Worm (Caenorhabditis elegans) whole organism, L3 larva: ENCODE data around the gene C09B9.1.
"Not testable (repeated sequence)": the region's sequence is repeated elsewhere in the genome, so short reads cannot be mapped to it uniquely, and the experiment has no call there.

Source experiments
- R02D3.7 ChIP-seq: fragments of 150-350 bp; optimal IDR thresholded peaks from 2 replicates; lab custom pipeline; 2014; ENCODE audit warnings: missing biosample characterization, missing genetic modification characterization
- ZK546.5 ChIP-seq: sonication (generic microtip); optimal IDR thresholded peaks from 2 replicates; lab custom pipeline; 2017; ENCODE audit warnings: missing biosample characterization, missing genetic modification characterization
- aly-2 ChIP-seq: fragments of 150-350 bp; optimal IDR thresholded peaks from 2 replicates; lab custom pipeline; 2014; ENCODE audit warnings: missing biosample characterization, missing genetic modification characterization
- ama-1 ChIP-seq: fragments of 150-350 bp; optimal IDR thresholded peaks from 2 replicates; lab custom pipeline; 2018
- ceh-28 ChIP-seq: fragments of 150-350 bp; optimal IDR thresholded peaks from 2 replicates; lab custom pipeline; 2014; ENCODE audit warnings: missing biosample characterization, missing genetic modification reagents, missing genetic modification characterization
- ceh-82 ChIP-seq: fragments of 150-350 bp; optimal IDR thresholded peaks from 2 replicates; lab custom pipeline; 2014; ENCODE audit warnings: missing biosample characterization, missing genetic modification characterization
- egl-27 ChIP-seq: sonication (generic microtip); optimal IDR thresholded peaks from 4 replicates; lab custom pipeline; 2017; ENCODE audit warnings: missing biosample characterization, missing genetic modification reagents, missing genetic modification characterization
- egl-5 ChIP-seq: fragments of 150-350 bp; optimal IDR thresholded peaks from 2 replicates; lab custom pipeline; 2017; ENCODE audit warnings: missing biosample characterization, missing genetic modification reagents, missing genetic modification characterization, inconsistent platforms
- elt-1 ChIP-seq: fragments of 150-350 bp; optimal IDR thresholded peaks from 2 replicates; lab custom pipeline; 2014; ENCODE audit warnings: missing biosample characterization, missing genetic modification characterization
- elt-2 ChIP-seq: sonication (generic microtip); optimal IDR thresholded peaks from 2 replicates; lab custom pipeline; 2016; ENCODE audit warnings: missing genetic modification reagents, mild to moderate bottlenecking, missing genetic modification characterization, missing compliant biosample characterization
- elt-3 ChIP-seq, 3 experiments: fragments of 150-350 bp in 1 of 3; sonication (generic microtip) in 2 of 3; optimal IDR thresholded peaks; 2 replicates in 2 of 3; 4 replicates in 1 of 3; lab custom pipeline; 2014 to 2017; ENCODE audit warnings: missing biosample characterization in 3 of 3, missing genetic modification characterization in 3 of 3
- eor-1 ChIP-seq, 2 experiments: fragments of 150-350 bp; optimal IDR thresholded peaks; 2 replicates each; lab custom pipeline; 2014 to 2018; ENCODE audit warnings: missing biosample characterization in 2 of 2, missing genetic modification characterization in 2 of 2
- fkh-2 ChIP-seq: fragments of 150-350 bp; optimal IDR thresholded peaks from 2 replicates; lab custom pipeline; 2014; ENCODE audit warnings: missing biosample characterization, missing genetic modification reagents, missing genetic modification characterization
- jun-1 ChIP-seq: fragments of 150-350 bp; optimal IDR thresholded peaks from 2 replicates; lab custom pipeline; 2014; ENCODE audit warnings: missing biosample characterization, missing genetic modification reagents, missing genetic modification characterization
- mdl-1 ChIP-seq: fragments of 150-350 bp; optimal IDR thresholded peaks from 2 replicates; lab custom pipeline; 2014; ENCODE audit warnings: missing biosample characterization, missing genetic modification characterization
- nfya-1 ChIP-seq: sonication (generic microtip); optimal IDR thresholded peaks from 2 replicates; lab custom pipeline; 2017; ENCODE audit warnings: missing genetic modification characterization, mild to moderate bottlenecking, missing compliant biosample characterization, antibody characterized with exemption, moderate library complexity; ENCODE audit not compliant: insufficient read depth
- nhr-11 ChIP-seq: fragments of 150-350 bp; optimal IDR thresholded peaks from 2 replicates; lab custom pipeline; 2014; ENCODE audit warnings: missing biosample characterization, missing genetic modification characterization
- nhr-12 ChIP-seq: fragments of 150-350 bp; optimal IDR thresholded peaks from 2 replicates; lab custom pipeline; 2014; ENCODE audit warnings: missing biosample characterization, missing genetic modification characterization
- nhr-23 ChIP-seq: fragments of 150-350 bp; optimal IDR thresholded peaks from 2 replicates; lab custom pipeline; 2014; ENCODE audit warnings: missing biosample characterization, missing genetic modification reagents, missing genetic modification characterization
- nhr-237 ChIP-seq: fragments of 150-350 bp; optimal IDR thresholded peaks from 2 replicates; lab custom pipeline; 2014; ENCODE audit warnings: missing biosample characterization, missing genetic modification characterization
- nhr-25 ChIP-seq: sonication (generic microtip); optimal IDR thresholded peaks from 2 replicates; lab custom pipeline; 2017; ENCODE audit warnings: missing biosample characterization, missing genetic modification characterization
- nhr-28 ChIP-seq: fragments of 150-350 bp; optimal IDR thresholded peaks from 2 replicates; lab custom pipeline; 2014; ENCODE audit warnings: missing biosample characterization, missing genetic modification characterization
- nhr-43 ChIP-seq: sonication (generic microtip); optimal IDR thresholded peaks from 2 replicates; lab custom pipeline; 2016; ENCODE audit warnings: mild to moderate bottlenecking, missing genetic modification characterization, missing compliant biosample characterization; ENCODE audit not compliant: poor library complexity, severe bottlenecking
- nhr-67 ChIP-seq: fragments of 150-350 bp; optimal IDR thresholded peaks from 2 replicates; lab custom pipeline; 2014; ENCODE audit warnings: missing biosample characterization, missing genetic modification characterization
- nhr-76 ChIP-seq: fragments of 150-350 bp; sonication (generic microtip); optimal IDR thresholded peaks from 5 replicates; lab custom pipeline; 2014; ENCODE audit warnings: missing biosample characterization, missing genetic modification characterization
- nhr-77 ChIP-seq: fragments of 150-350 bp; optimal IDR thresholded peaks from 2 replicates; lab custom pipeline; 2014; ENCODE audit warnings: missing biosample characterization, missing genetic modification characterization
- pha-4 ChIP-seq: fragments of 150-350 bp; optimal IDR thresholded peaks from 2 replicates; lab custom pipeline; 2014; ENCODE audit warnings: missing biosample characterization, missing genetic modification reagents, missing genetic modification characterization
- sea-2 ChIP-seq: fragments of 150-350 bp; sonication (generic microtip); optimal IDR thresholded peaks from 4 replicates; lab custom pipeline; 2014; ENCODE audit warnings: missing biosample characterization, missing genetic modification reagents, missing genetic modification characterization
- snpc-4 ChIP-seq: fragments of 150-350 bp; optimal IDR thresholded peaks from 2 replicates; lab custom pipeline; 2014; ENCODE audit warnings: missing biosample characterization, missing genetic modification characterization
- unc-39 ChIP-seq: sonication (generic microtip); optimal IDR thresholded peaks from 4 replicates; lab custom pipeline; 2017; ENCODE audit warnings: missing biosample characterization, missing genetic modification characterization
- zag-1 ChIP-seq: fragments of 150-350 bp; optimal IDR thresholded peaks from 2 replicates; lab custom pipeline; 2014; ENCODE audit warnings: missing biosample characterization, missing genetic modification characterization
- ztf-11 ChIP-seq: fragments of 150-350 bp; optimal IDR thresholded peaks from 2 replicates; lab custom pipeline; 2014; ENCODE audit warnings: missing biosample characterization, missing genetic modification characterization

Gene C09B9.1

ce11 chrIV:5062278-5062677 lies 24.7 kb downstream of the C09B9.1 start, which contains the start of gene msp-57:
msp-57 (plus strand) TSS chrIV:5062578.
- not testable (repeated sequence) for TF ChIP-seq R02D3.7, nhr-12, ZK546.5 (tag; lab: Kevin White, UChicago)
- TF ChIP-seq, all 47 proteins: peak for 0; not testable (repeated sequence) for 47

DNA sequence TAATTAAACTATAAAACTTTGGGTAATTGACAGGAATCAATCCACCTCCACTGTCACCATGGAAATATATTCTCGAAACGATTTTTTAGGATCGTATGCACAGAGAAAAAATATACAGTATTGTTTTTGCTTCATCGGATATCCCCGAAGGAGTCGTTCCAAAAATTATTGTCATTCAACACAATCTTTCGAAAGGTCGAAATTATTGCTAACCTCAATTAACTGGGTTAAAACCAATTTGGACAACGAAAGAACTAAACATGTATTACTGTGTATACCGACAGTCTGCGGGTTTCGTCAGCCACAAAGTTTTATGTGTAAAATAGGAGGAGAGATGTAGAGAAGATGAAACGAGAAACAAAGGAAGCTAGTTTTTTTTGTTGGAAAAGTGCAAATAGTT lies 25.7 kb downstream of the C09B9.1 start:
- TF ChIP-seq nfya-1 (tag; lab: Kevin White, UChicago) (peak; percentile 24), nhr-23 (tag; lab: Kevin White, UChicago) (peak; percentile 32), nhr-237 (no peak), snpc-4 (tag; lab: Kevin White, UChicago) (peak; percentile 95), nhr-25 (tag; lab: Kevin White, UChicago) (peak; percentile 40), ama-1 (lab: Kevin White, UChicago) (peak; percentile 22)

- TF ChIP-seq egl-5, zag-1, nhr-67 (tag; lab: Kevin White, UChicago): not testable (repeated sequence)
Measured at ce11 chrIV:5064961-5065360, 27.4 kb downstream of the C09B9.1 start, which contains the start of gene msp-53. msp-53 (minus strand) TSS chrIV:5065061.

ce11 chrIV:5066887-5067286 lies 29.3 kb downstream of the C09B9.1 start, which contains the start of gene ttbk-2.2:
ttbk-2.2 (minus strand) TSS chrIV:5066987.
- TF ChIP-seq eor-1 (tag; optimal IDR thresholded peaks at IDR 0.05; lab: Kevin White, UChicago); jun-1 (tag; lab: Kevin White, UChicago); sea-2 (GFP tag; lab: Kevin White, UChicago): not testable (repeated sequence)

ce11 chrIV:5068541-5068940 lies 31.0 kb downstream of the C09B9.1 start, which contains the start of the genes R13H9.6 and rmd-6:
R13H9.6 (minus strand) TSS chrIV:5068641.
rmd-6 (plus strand) TSS chrIV:5068845.
- TF ChIP-seq eor-1 (tag; optimal IDR thresholded peaks at IDR 0.05; lab: Kevin White, UChicago); fkh-2 (tag; lab: Kevin White, UChicago); mdl-1 (tag; lab: Kevin White, UChicago): not testable (repeated sequence)

DNA sequence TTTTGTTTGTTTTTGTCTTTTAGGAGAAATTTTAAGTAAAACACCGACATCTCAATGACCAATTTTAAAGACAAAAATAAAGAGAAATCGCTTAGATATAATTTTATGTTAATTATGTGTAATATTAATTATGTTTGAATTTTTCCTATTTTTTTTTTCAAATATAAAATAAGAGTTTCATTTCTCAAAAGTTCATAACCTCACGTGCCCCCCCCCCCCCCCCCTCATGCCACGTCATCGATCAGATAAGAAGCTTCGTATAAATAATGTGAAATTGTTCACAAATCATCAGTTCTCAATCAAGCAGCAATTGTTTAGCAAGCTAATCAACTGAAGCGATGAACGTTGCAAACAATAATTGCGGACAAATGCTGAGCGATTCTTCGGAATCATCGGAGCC lies 33.0 kb downstream of the C09B9.1 start, which contains the start of gene C02B10.6:
Gene C02B10.6 (plus strand): TSS at position 301 of the 400 bp plus-strand sequence.
- TF ChIP-seq mdl-1, nhr-25, nhr-76 (tag; lab: Kevin White, UChicago): not testable (repeated sequence)

ce11 chrIV:5073836-5074235 lies 36.2 kb downstream of the C09B9.1 start:
- TF ChIP-seq nhr-25 (tag; lab: Kevin White, UChicago) = peak; percentile 15
- TF ChIP-seq fkh-2 (tag; lab: Kevin White, UChicago) = no peak
- TF ChIP-seq ceh-82 (tag; lab: Kevin White, UChicago) = no peak

DNA sequence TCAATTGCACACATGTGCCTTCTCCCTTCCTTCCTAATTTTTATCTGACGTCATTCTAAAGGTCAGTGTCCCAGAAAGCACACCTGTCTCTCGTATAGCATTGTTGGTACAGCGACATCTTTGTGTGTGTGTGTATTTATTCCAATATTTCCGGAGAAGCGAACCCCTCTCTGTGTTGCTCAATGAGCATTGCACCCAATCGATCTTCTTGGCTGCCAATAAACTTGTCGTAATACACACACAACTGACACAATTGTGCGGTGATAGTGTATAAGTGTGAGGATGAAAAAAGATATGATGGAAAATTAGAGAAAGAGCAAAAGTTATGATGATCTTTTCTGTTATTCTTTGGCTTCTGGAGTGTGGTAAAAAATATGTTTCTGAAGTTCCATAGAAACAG lies 39.0 kb downstream of the C09B9.1 start:
- no peak for TF ChIP-seq aly-2 (tag; lab: Kevin White, UChicago)
- no peak for TF ChIP-seq mdl-1 (tag; lab: Kevin White, UChicago)
- TF ChIP-seq ztf-11 (tag; lab: Kevin White, UChicago) = no peak
- TF ChIP-seq elt-3 (tag; optimal IDR thresholded peaks at IDR 0.05; lab: Kevin White, UChicago) = no peak
- TF ChIP-seq egl-5 (tag; lab: Kevin White, UChicago) = no peak
- no peak for TF ChIP-seq ceh-28 (tag; lab: Kevin White, UChicago)
- TF ChIP-seq nhr-43 (tag; lab: Kevin White, UChicago) = no peak
- TF ChIP-seq pha-4 = no peak
- TF ChIP-seq elt-2 = no peak
- TF ChIP-seq nhr-28 (tag; lab: Kevin White, UChicago) = no peak
- no peak for TF ChIP-seq nhr-11
- TF ChIP-seq nhr-77 (tag; lab: Kevin White, UChicago) = no peak
- TF ChIP-seq ZK546.5 (tag; lab: Kevin White, UChicago) = no peak
- TF ChIP-seq jun-1 (tag; lab: Kevin White, UChicago) = no peak
- no peak for TF ChIP-seq elt-1
- TF ChIP-seq R02D3.7 (tag; lab: Kevin White, UChicago) = no peak
- TF ChIP-seq egl-27 = no peak
- TF ChIP-seq unc-39 (tag; lab: Kevin White, UChicago) = no peak
